Worm (Caenorhabditis elegans): ENCODE measurements around the gene pod-2.

pod-2 gene

ce11 chrII:1136485-1136884, at the start of gene pod-2:
pod-2 (plus strand) TSS chrII:1136785.
- TF ChIP-seq W03F9.2 (tag; optimal IDR thresholded peaks at IDR 0.05) (no peak), dao-5 (tag; optimal IDR thresholded peaks at IDR 0.05) (no peak), him-1 (tag; optimal IDR thresholded peaks at IDR 0.05) (no peak)

DNA sequence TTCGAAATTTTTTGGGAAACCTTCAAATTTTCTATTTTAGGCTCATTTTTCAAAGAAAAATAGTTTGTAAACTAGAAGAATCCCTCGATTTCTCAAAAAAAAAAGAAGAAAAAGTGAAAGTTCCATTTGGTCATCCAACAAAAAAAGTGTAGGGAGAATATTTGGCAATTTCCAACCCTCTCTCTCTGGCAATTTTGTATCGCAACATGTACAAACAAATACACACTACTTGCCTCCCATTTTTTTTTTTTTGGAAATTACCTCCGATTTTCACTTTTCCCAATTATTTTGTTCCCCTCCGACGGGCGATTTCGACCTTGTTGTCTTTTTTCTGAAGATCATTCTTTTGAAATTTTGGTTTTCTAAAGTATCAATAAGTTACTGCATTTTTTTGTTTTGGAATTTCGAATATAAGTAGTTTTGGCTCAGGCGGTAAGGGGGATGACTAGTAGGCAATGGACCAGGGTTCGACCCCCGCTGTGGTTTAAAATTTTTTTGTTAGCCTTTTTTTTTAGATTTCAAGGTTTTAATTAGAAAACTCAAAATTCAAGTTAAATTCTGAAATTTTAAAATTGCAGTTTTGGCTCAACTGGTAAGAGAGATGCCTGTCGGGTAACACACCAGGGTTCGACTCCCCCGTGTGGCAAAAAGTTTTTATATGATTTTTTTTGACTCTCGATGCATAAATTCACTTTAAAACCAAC, 47.9 kb upstream of the pod-2 start:
- TF ChIP-seq dao-5 (tag; optimal IDR thresholded peaks at IDR 0.05) (no peak), him-1 (tag; optimal IDR thresholded peaks at IDR 0.05) (no peak)

DNA sequence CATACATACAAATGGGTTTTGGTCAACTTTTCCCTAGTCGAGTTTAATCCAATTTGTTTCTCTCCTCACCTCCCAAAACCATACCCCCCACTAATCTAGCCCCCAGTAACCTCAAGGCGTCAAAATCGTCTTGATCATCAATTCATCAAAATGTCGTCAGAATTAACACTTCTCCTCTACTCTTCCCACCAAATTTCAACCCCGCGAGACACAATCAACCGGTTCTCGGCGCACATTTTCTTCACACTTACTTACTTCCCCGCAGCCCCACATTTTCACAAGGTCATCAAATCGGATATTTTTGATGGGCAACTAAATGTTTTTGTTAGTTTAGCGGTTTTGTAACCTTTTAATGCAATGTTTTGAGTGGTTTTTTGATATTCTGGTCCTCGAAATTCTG, 45.8 kb upstream of the pod-2 start:
- TF ChIP-seq W03F9.2 (tag; optimal IDR thresholded peaks at IDR 0.05): no peak
- no peak for TF ChIP-seq dao-5 (tag; optimal IDR thresholded peaks at IDR 0.05)
- no peak for TF ChIP-seq him-1 (tag; optimal IDR thresholded peaks at IDR 0.05)

DNA sequence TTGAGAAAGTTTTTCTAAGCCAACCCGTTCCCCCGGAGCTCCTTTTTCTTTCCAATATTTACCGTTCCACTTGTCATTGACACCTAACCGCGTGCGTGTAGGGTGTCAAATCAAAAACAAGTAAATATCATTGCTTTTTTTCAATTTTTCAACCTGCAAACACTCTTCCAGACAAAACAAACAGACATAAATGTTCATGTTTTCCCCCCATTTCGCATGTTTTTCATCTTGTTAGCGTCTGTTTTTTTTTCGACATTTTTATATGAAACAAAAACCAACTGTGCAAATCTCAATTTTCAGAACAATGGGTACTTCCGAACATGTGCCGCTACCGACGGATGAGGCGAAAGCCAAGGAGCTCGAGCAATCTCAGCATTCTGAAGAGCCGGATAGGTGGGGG, 44.9 kb upstream of the pod-2 start, which contains the start of gene snf-3:
Gene snf-3, plus strand, starts transcription at position 301 of the 400 bp plus-strand sequence.
- no peak for TF ChIP-seq dao-5 (tag; optimal IDR thresholded peaks at IDR 0.05)
- no peak for TF ChIP-seq W03F9.2 (tag; optimal IDR thresholded peaks at IDR 0.05)
- TF ChIP-seq him-1 (tag; optimal IDR thresholded peaks at IDR 0.05): no peak

ce11 chrII:1100719-1101118, 35.9 kb upstream of the pod-2 start, which contains the start of gene pho-14:
pho-14 (minus strand) TSS chrII:1100819.
- TF ChIP-seq him-1 (tag; optimal IDR thresholded peaks at IDR 0.05): no peak
- no peak for TF ChIP-seq dao-5 (tag; optimal IDR thresholded peaks at IDR 0.05)
- TF ChIP-seq W03F9.2 (tag; optimal IDR thresholded peaks at IDR 0.05): no peak

DNA sequence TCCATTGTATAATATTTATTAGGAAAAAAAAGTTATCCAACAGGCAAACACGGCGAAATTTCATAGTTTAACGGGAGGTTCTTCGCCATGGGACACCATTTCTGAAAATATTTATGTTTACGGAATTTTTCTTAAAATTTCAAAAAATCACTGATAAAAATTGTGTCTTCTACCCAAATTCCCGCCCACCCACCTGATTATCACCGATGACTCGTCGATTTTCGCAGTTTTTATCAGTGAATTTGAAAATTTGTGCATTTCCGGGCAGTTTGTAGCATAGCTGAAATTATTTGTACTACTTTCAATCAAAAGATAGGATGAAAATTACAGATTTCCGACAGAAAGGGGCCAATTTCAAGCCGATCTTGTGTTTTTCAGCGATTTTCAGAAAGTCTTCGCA, 35.2 kb upstream of the pod-2 start:
- TF ChIP-seq him-1 (tag; optimal IDR thresholded peaks at IDR 0.05) (no peak), dao-5 (tag; optimal IDR thresholded peaks at IDR 0.05) (no peak), W03F9.2 (tag; optimal IDR thresholded peaks at IDR 0.05) (no peak)

DNA sequence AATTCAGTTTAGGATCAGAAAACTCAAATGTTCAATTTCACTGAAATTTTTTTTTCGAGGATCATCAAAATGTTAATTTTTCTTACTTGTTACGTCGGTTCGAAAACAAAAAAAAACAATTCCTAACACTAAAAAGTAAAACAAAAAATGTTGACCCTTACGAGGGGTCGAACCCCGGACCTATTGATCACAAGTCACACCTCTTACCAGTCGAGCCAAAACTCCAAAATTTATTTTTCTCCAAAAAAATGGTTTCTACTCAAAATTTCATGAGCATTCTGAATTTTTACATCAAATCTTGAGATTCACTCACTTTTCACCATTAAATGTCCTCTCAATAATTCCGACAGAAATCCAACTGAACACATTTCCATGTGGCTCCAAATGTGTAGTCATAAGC, 34.4 kb upstream of the pod-2 start:
- TF ChIP-seq W03F9.2 (tag; optimal IDR thresholded peaks at IDR 0.05): no peak
- TF ChIP-seq him-1 (tag; optimal IDR thresholded peaks at IDR 0.05): no peak

- no peak for TF ChIP-seq W03F9.2 (tag; optimal IDR thresholded peaks at IDR 0.05)
These were observed 33.0 kb upstream of the pod-2 start for ce11 chrII:1103484-1104100.

DNA sequence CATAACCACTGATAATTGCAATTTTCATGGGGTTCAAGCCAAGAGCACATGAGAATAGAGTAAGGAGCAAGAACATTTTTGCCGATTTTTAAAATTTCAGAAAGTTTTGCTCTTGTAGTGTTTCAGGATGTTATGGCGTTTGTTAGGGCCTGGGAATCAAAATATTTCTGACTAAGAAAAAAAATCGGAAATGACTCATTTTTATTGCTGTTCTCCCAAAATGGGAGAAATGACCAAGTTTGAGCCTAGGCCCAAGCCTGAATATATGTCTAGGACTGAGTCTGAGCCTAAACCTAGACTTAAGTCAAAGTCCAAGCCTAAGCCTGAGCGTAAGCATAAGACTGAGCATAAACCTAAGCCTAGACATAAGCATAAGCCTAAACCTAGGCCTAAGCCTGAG, 32.2 kb upstream of the pod-2 start, which contains the start of gene T13B5.9:
Gene T13B5.9, minus strand, starts transcription at position 101 of the 400 bp plus-strand sequence.
- TF ChIP-seq dao-5 (tag; optimal IDR thresholded peaks at IDR 0.05): no peak
- TF ChIP-seq W03F9.2 (tag; optimal IDR thresholded peaks at IDR 0.05): no peak
- no peak for TF ChIP-seq him-1 (tag; optimal IDR thresholded peaks at IDR 0.05)

ce11 chrII:1105291-1105690, 31.3 kb upstream of the pod-2 start:
- TF ChIP-seq him-1 (tag; optimal IDR thresholded peaks at IDR 0.05) (no peak), dao-5 (tag; optimal IDR thresholded peaks at IDR 0.05) (no peak)

DNA sequence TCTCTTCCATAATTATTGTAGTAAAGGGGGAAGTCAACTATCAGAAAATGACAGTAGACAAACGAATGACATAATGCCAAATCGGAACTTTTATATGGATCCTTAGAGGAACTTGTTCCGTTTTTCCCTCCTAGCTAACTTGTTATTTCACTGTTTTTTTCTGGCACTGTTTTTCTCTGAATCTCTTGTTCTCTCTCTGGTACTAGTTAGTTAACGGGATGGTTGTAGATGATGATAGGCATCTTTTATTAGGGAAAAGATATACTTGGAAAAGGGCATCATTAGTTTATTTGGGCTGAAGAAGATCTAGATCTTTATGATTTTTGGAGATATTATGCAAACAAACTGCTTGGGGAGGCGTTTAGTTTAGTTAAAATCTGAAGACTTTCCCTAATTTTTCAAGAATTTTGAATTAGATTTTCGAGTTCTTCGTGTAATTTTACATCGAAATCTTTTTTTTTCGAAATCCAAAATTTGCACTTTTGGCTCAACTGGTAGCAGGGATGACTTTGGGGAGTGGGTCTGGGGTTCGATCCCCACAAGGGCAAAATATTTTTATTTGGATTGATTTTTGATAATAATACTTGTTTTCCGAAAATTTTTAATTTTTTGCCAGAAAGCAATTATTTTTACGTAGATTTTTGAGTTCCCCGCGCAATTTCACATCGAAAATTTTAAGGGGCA, 29.5 kb upstream of the pod-2 start, which contains the start of gene col-40:
Gene col-40, minus strand, starts transcription at position 51 of the 684 bp plus-strand sequence.
- no peak for TF ChIP-seq W03F9.2 (tag; optimal IDR thresholded peaks at IDR 0.05)
- TF ChIP-seq dao-5 (tag; optimal IDR thresholded peaks at IDR 0.05): no peak

DNA sequence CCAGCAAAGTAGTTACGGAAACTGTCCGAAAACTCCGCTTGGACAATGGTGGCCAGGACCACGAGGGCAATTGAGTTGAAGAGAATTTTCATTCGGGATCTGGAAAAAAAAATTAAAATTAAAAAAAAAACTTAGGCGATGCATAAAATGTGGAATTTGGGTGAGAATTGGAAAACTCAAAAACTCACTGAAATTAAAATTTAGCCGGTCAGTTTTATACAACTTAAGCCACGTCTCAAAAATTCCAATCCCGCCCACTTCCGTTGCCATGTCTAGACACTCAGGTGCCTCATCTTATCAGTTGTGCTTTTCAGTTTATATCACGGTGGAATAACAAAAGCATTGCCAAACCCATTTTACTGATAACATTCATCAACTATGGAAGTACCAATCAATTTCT, 25.7 kb upstream of the pod-2 start, which contains the start of gene lips-11:
Gene lips-11, minus strand, starts transcription at position 101 of the 400 bp plus-strand sequence.
- TF ChIP-seq W03F9.2 (tag; optimal IDR thresholded peaks at IDR 0.05) (no peak), him-1 (tag; optimal IDR thresholded peaks at IDR 0.05) (no peak), dao-5 (tag; optimal IDR thresholded peaks at IDR 0.05) (no peak)

ce11 chrII:1114133-1114532, 22.5 kb upstream of the pod-2 start, which contains the start of gene lips-12:
lips-12 (minus strand) TSS chrII:1114233.
- TF ChIP-seq dao-5 (tag; optimal IDR thresholded peaks at IDR 0.05): no peak
- no peak for TF ChIP-seq him-1 (tag; optimal IDR thresholded peaks at IDR 0.05)
- TF ChIP-seq W03F9.2 (tag; optimal IDR thresholded peaks at IDR 0.05): no peak

DNA sequence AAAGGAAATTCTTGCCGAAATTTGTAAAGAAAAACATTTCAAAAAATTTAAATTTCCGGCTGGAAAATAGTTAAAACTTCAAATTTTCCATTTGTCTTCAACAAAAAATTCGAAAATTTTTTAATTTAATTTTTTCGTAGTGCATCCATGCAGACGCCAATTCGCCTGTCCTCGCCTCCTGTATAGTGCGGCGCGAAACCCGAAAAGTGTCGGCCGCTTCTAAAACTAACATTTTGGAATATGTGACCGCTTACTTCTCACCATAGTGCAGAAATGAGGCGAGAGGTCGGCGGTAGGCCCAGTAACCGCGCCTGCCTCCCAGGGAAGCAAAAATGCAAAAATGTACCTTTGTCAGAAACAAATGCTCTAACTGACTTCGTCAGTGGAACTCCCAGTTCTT, 20.1 kb upstream of the pod-2 start:
- TF ChIP-seq dao-5 (tag; optimal IDR thresholded peaks at IDR 0.05): no peak
- no peak for TF ChIP-seq him-1 (tag; optimal IDR thresholded peaks at IDR 0.05)
- no peak for TF ChIP-seq W03F9.2 (tag; optimal IDR thresholded peaks at IDR 0.05)

All from whole organism, L4/young adult.